Worm (Caenorhabditis elegans): ENCODE data around the gene C17B7.10.

- TF ChIP-seq dao-5 (tag; optimal IDR thresholded peaks at IDR 0.05) = no peak
- no peak for TF ChIP-seq W03F9.2 (tag; optimal IDR thresholded peaks at IDR 0.05)
- TF ChIP-seq him-1 (tag; optimal IDR thresholded peaks at IDR 0.05) = no peak
Measured at ce11 chrV:3299437-3299836, 42.4 kb downstream of the C17B7.10 start.
